Fruit fly (Drosophila melanogaster) whole organism, embryonic: ENCODE measurements around the gene CG32073.

Experiments used
- ATbp ChIP-seq: fragments of 200-800 bp; sonication (Bioruptor generic); optimal IDR thresholded peaks from 2 replicates; lab custom pipeline; 2017; ENCODE audit warnings: missing biosample characterization, mild to moderate bottlenecking, missing genetic modification characterization, missing genetic modification reagents
- Atf-2 ChIP-seq: fragments of 200-800 bp; sonication (Bioruptor generic); optimal IDR thresholded peaks from 2 replicates; lab custom pipeline; 2016; ENCODE audit warnings: missing biosample characterization, missing genetic modification characterization
- Bgb ChIP-seq: fragments of 200-800 bp; sonication (Bioruptor generic); IDR thresholded peaks from 2 replicates; pipeline ENCODE4 v1.3.6; 2022; ENCODE audit warnings: missing biosample characterization, missing genetic modification characterization; ENCODE audit not compliant: partially characterized antibody
- CG11398 ChIP-seq: fragments of 200-800 bp; sonication (Bioruptor generic); optimal IDR thresholded peaks from 2 replicates; lab custom pipeline; 2016; ENCODE audit warnings: missing biosample characterization, missing genetic modification characterization
- CG11504 ChIP-seq: fragments of 200-800 bp; sonication (Bioruptor generic); optimal IDR thresholded peaks from 3 replicates; lab custom pipeline; 2019; ENCODE audit warnings: missing biosample characterization, mild to moderate bottlenecking, missing genetic modification characterization, moderate library complexity
- CG1233 ChIP-seq: fragments of 200-800 bp; sonication (Bioruptor generic); optimal IDR thresholded peaks from 4 replicates; lab custom pipeline; 2018; ENCODE audit warnings: missing biosample characterization, mild to moderate bottlenecking, missing genetic modification characterization
- CG12942 ChIP-seq: fragments of 200-800 bp; sonication (Bioruptor generic); optimal IDR thresholded peaks from 3 replicates; lab custom pipeline; 2016; ENCODE audit warnings: missing biosample characterization, missing genetic modification characterization
- CG14050 ChIP-seq: fragments of 200-800 bp; sonication (Bioruptor generic); IDR thresholded peaks from 3 replicates; pipeline ENCODE4 v1.3.6; 2022; ENCODE audit warnings: missing biosample characterization, missing genetic modification characterization
- CG14667 ChIP-seq: fragments of 200-800 bp; sonication (Bioruptor generic); IDR thresholded peaks from 2 replicates; pipeline ENCODE4 v1.3.6; 2022; ENCODE audit warnings: missing biosample characterization, missing genetic modification characterization
- CG14860 ChIP-seq: fragments of 200-800 bp; sonication (Bioruptor generic); IDR thresholded peaks from 3 replicates; pipeline ENCODE4 v1.3.6; 2022; ENCODE audit warnings: missing biosample characterization, missing genetic modification characterization; ENCODE audit not compliant: partially characterized antibody
- CG17802 ChIP-seq: fragments of 200-800 bp; sonication (Bioruptor generic); optimal IDR thresholded peaks from 2 replicates; lab custom pipeline; 2018; ENCODE audit warnings: missing biosample characterization, mild to moderate bottlenecking, missing genetic modification characterization, moderate library complexity
- CG2116 ChIP-seq: fragments of 200-800 bp; sonication (Bioruptor generic); optimal IDR thresholded peaks from 3 replicates; lab custom pipeline; 2018; ENCODE audit warnings: missing biosample characterization, mild to moderate bottlenecking, missing genetic modification characterization
- CG2202 ChIP-seq: fragments of 200-800 bp; sonication (Bioruptor generic); optimal IDR thresholded peaks from 2 replicates; lab custom pipeline; 2018; ENCODE audit warnings: missing biosample characterization, mild to moderate bottlenecking, missing genetic modification characterization
- CG30431 ChIP-seq: fragments of 200-800 bp; sonication (Bioruptor generic); optimal IDR thresholded peaks from 2 replicates; lab custom pipeline; 2017; ENCODE audit warnings: missing biosample characterization, missing genetic modification characterization
- CG32767 ChIP-seq: fragments of 200-800 bp; sonication (Bioruptor generic); IDR thresholded peaks from 2 replicates; pipeline ENCODE4 v1.3.6; 2022; ENCODE audit warnings: missing biosample characterization, missing genetic modification characterization
- CG32772 ChIP-seq: fragments of 200-800 bp; sonication (Bioruptor generic); IDR thresholded peaks from 2 replicates; pipeline ENCODE4 v1.3.6; 2022; ENCODE audit warnings: missing biosample characterization, missing genetic modification characterization
- CG3847 ChIP-seq: fragments of 200-800 bp; sonication (Bioruptor generic); IDR thresholded peaks from 2 replicates; pipeline ENCODE4 v1.3.6; 2022; ENCODE audit warnings: missing biosample characterization, missing genetic modification characterization
- CG4328 ChIP-seq: fragments of 200-800 bp; sonication (Bioruptor generic); optimal IDR thresholded peaks from 3 replicates; lab custom pipeline; 2017; ENCODE audit warnings: missing biosample characterization, missing genetic modification reagents, missing genetic modification characterization
- CG4730 ChIP-seq: fragments of 200-800 bp; sonication (Bioruptor generic); IDR thresholded peaks from 2 replicates; pipeline ENCODE4 v1.3.6; 2022; ENCODE audit warnings: missing biosample characterization, missing genetic modification characterization
- CG5180 ChIP-seq: fragments of 200-800 bp; sonication (Bioruptor generic); optimal IDR thresholded peaks from 3 replicates; lab custom pipeline; 2017; ENCODE audit warnings: missing biosample characterization, missing genetic modification characterization, mild to moderate bottlenecking, moderate library complexity, missing genetic modification reagents
- CG6654 ChIP-seq: fragments of 200-800 bp; sonication (Bioruptor generic); optimal IDR thresholded peaks from 2 replicates; lab custom pipeline; 2017; ENCODE audit warnings: missing biosample characterization, mild to moderate bottlenecking, missing genetic modification characterization
- CG7928 ChIP-seq: fragments of 200-800 bp; sonication (Bioruptor generic); optimal IDR thresholded peaks from 2 replicates; lab custom pipeline; 2017; ENCODE audit warnings: missing biosample characterization, mild to moderate bottlenecking, missing genetic modification characterization
- CG8089 ChIP-seq: fragments of 200-800 bp; sonication (Bioruptor generic); optimal IDR thresholded peaks from 3 replicates; lab custom pipeline; 2016; ENCODE audit warnings: missing biosample characterization, missing genetic modification characterization
- CG8281 ChIP-seq: fragments of 200-800 bp; sonication (Bioruptor generic); optimal IDR thresholded peaks from 2 replicates; lab custom pipeline; 2018; ENCODE audit warnings: missing biosample characterization, mild to moderate bottlenecking, missing genetic modification characterization, moderate library complexity
- Dp ChIP-seq: fragments of 200-800 bp; sonication (Bioruptor generic); optimal IDR thresholded peaks from 2 replicates; lab custom pipeline; 2018; ENCODE audit warnings: missing biosample characterization, mild to moderate bottlenecking, missing genetic modification characterization, moderate library complexity
- ERR ChIP-seq: fragments of 200-800 bp; sonication (Bioruptor generic); optimal IDR thresholded peaks from 2 replicates; lab custom pipeline; 2016; ENCODE audit warnings: missing biosample characterization, missing genetic modification characterization
- Ets65A ChIP-seq: fragments of 200-800 bp; sonication (Bioruptor generic); peaks from one replicate; lab custom pipeline; 2016; ENCODE audit warnings: missing biosample characterization, missing genetic modification characterization
- H2.0 ChIP-seq: fragments of 200-800 bp; sonication (Bioruptor generic); IDR thresholded peaks from 2 replicates; pipeline ENCODE4 v1.3.6; 2022; ENCODE audit warnings: missing biosample characterization, missing genetic modification characterization
- HmgD ChIP-seq: fragments of 200-800 bp; sonication (Bioruptor generic); optimal IDR thresholded peaks from 3 replicates; lab custom pipeline; 2016; ENCODE audit warnings: missing biosample characterization, missing genetic modification characterization
- NFAT ChIP-seq: fragments of 200-800 bp; sonication (Bioruptor generic); IDR thresholded peaks from 2 replicates; pipeline ENCODE4 v1.3.6; 2022; ENCODE audit warnings: missing biosample characterization, missing genetic modification characterization
- Sin3A ChIP-seq: fragments of >200 bp; optimal IDR thresholded peaks from 2 replicates; lab custom pipeline; 2018
- Six4 ChIP-seq: fragments of 200-800 bp; sonication (Bioruptor generic); optimal IDR thresholded peaks from 2 replicates; lab custom pipeline; 2016; ENCODE audit warnings: missing biosample characterization, missing genetic modification characterization
- Trl ChIP-seq, 3 experiments: fragments of >200 bp in 2 of 3; fragments of 200-800 bp in 1 of 3; sonication (Bioruptor generic) in 1 of 3; optimal IDR thresholded peaks; 2 replicates in 1 of 3; 3 replicates in 2 of 3; lab custom pipeline; 2016 to 2017; ENCODE audit warnings: missing biosample characterization in 1 of 3, missing genetic modification characterization in 1 of 3
- Usf ChIP-seq: fragments of 200-800 bp; sonication (Bioruptor generic); optimal IDR thresholded peaks from 2 replicates; lab custom pipeline; 2017; ENCODE audit warnings: missing genotype, missing biosample characterization, missing genetic modification characterization
- ash1 ChIP-seq: fragments of 200-800 bp; sonication (Bioruptor generic); optimal IDR thresholded peaks from 2 replicates; lab custom pipeline; 2018; ENCODE audit warnings: missing biosample characterization, mild to moderate bottlenecking, missing genetic modification characterization
- ato ChIP-seq: fragments of 200-800 bp; sonication (Bioruptor generic); IDR thresholded peaks from 2 replicates; pipeline ENCODE4 v1.3.6; 2022; ENCODE audit warnings: missing biosample characterization, missing genetic modification characterization; ENCODE audit not compliant: partially characterized antibody
- bowl ChIP-seq: fragments of 200-800 bp; sonication (Bioruptor generic); IDR thresholded peaks from 2 replicates; pipeline ENCODE4 v1.3.6; 2022; ENCODE audit warnings: missing biosample characterization, missing genetic modification characterization
- cas ChIP-seq: fragments of 200-800 bp; sonication (Bioruptor generic); IDR thresholded peaks from 2 replicates; pipeline ENCODE4 v1.3.6; 2022; ENCODE audit warnings: missing biosample characterization, missing genetic modification characterization
- fd96Cb ChIP-seq: fragments of 200-800 bp; sonication (Bioruptor generic); optimal IDR thresholded peaks from 2 replicates; lab custom pipeline; 2018; ENCODE audit warnings: missing biosample characterization, mild to moderate bottlenecking, missing genetic modification characterization, moderate library complexity
- h ChIP-seq: fragments of >200 bp; optimal IDR thresholded peaks from 2 replicates; lab custom pipeline; 2017
- kah ChIP-seq: fragments of 200-800 bp; sonication (Bioruptor generic); optimal IDR thresholded peaks from 2 replicates; lab custom pipeline; 2018; ENCODE audit warnings: missing biosample characterization, mild to moderate bottlenecking, missing genetic modification characterization
- ken ChIP-seq: fragments of 200-800 bp; sonication (Bioruptor generic); IDR thresholded peaks from 3 replicates; pipeline ENCODE4 v1.3.6; 2022; ENCODE audit warnings: missing biosample characterization, missing genetic modification characterization
- pzg ChIP-seq: fragments of 200-800 bp; sonication (Bioruptor generic); optimal IDR thresholded peaks from 3 replicates; lab custom pipeline; 2018; ENCODE audit warnings: missing biosample characterization, mild to moderate bottlenecking, missing genetic modification characterization, moderate library complexity
- sima ChIP-seq: fragments of 200-800 bp; sonication (Bioruptor generic); optimal IDR thresholded peaks from 2 replicates; lab custom pipeline; 2016; ENCODE audit warnings: missing biosample characterization, missing genetic modification characterization
- so ChIP-seq: fragments of 200-800 bp; sonication (Bioruptor generic); IDR thresholded peaks from 3 replicates; pipeline ENCODE4 v1.3.6; 2022; ENCODE audit warnings: missing biosample characterization, missing genetic modification characterization
- tll ChIP-seq, 2 experiments: fragments of 200-800 bp in 1 of 2; fragments of >200 bp in 1 of 2; sonication (Bioruptor generic) in 1 of 2; optimal IDR thresholded peaks; 2 replicates each; lab custom pipeline; 2017 to 2019; ENCODE audit warnings: missing biosample characterization in 2 of 2, missing genetic modification characterization in 2 of 2, mild to moderate bottlenecking in 1 of 2, moderate library complexity in 1 of 2
- trh ChIP-seq: fragments of 200-800 bp; sonication (Bioruptor generic); optimal IDR thresholded peaks from 2 replicates; lab custom pipeline; 2016; ENCODE audit warnings: missing biosample characterization, missing genetic modification characterization
- ttk ChIP-seq: fragments of 200-800 bp; sonication (Bioruptor generic); IDR thresholded peaks from 2 replicates; pipeline ENCODE4 v2.1.2; 2022; ENCODE audit warnings: missing biosample characterization, missing genetic modification characterization
- tx ChIP-seq: fragments of 200-800 bp; sonication (Bioruptor generic); optimal IDR thresholded peaks from 2 replicates; lab custom pipeline; 2016; ENCODE audit warnings: missing biosample characterization, missing genetic modification characterization
- usp ChIP-seq: fragments of >200 bp; optimal IDR thresholded peaks from 2 replicates; lab custom pipeline; 2017; ENCODE audit warnings: missing biosample characterization, missing genetic modification characterization
- vfl ChIP-seq: fragments of 200-800 bp; sonication (Bioruptor generic); optimal IDR thresholded peaks from 2 replicates; lab custom pipeline; 2016; ENCODE audit warnings: missing biosample characterization, missing genetic modification characterization
- yki ChIP-seq: fragments of >200 bp; optimal IDR thresholded peaks from 3 replicates; lab custom pipeline; 2018

The CG32073 gene

dm6 chr3L:11061200-11061599 lies 46.2 kb downstream of the CG32073 start, which contains the start of the genes CG6321 and Blos2 (continued):
- TF ChIP-seq CG32767 (GFP tag; lab: Robert Waterston, UW) (0 out of 2 replicates have a peak, but pooled peaks have one; percentile 21), pzg (peak; percentile 39), CG5180 (GFP tag; lab: Kevin White, UChicago) (peak; percentile 40), ken (GFP tag; lab: Robert Waterston, UW) (peak; percentile 35; the same call in 1 of the 3 replicates), Bgb (GFP tag; lab: Robert Waterston, UW) (no peak), H2.0 (GFP tag; lab: Robert Waterston, UW) (no peak), CG11398 (GFP tag; lab: Kevin White, UChicago) (no peak), Usf (GFP tag; lab: Kevin White, UChicago) (no peak), Atf-2 (GFP tag; lab: Kevin White, UChicago) (peak; percentile 11), Six4 (GFP tag; lab: Kevin White, UChicago) (peak; percentile 29), CG11504 (peak; percentile 86), Trl (optimal IDR thresholded peaks at IDR 0.05; lab: Kevin White, UChicago) (no peak), Trl (GFP tag; optimal IDR thresholded peaks at IDR 0.05; lab: Kevin White, UChicago) (peak; percentile 45), CG4730 (GFP tag; lab: Robert Waterston, UW) (peak; percentile 38; the same call in 1 of the 2 replicates), CG7928 (no peak), CG12942 (GFP tag; lab: Kevin White, UChicago) (no peak), bowl (no peak), CG1233 (GFP tag; lab: Kevin White, UChicago) (peak; percentile 64), trh (no peak), CG2116 (peak; percentile 25), CG3847 (GFP tag; lab: Robert Waterston, UW) (peak; percentile 53; the same call in 1 of the 2 replicates), Ets65A (GFP tag; lab: Kevin White, UChicago) (no peak), CG30431 (no peak), CG14860 (no peak), tx (GFP tag; lab: Kevin White, UChicago) (peak; percentile 3), ato (GFP tag; lab: Robert Waterston, UW) (no peak), h (no peak), CG8281 (tag; lab: Kevin White, UChicago) (peak; percentile 33), ERR (no peak), so (GFP tag; lab: Robert Waterston, UW) (peak; percentile 53; the same call in 1 of the 3 replicates), vfl (GFP tag; lab: Kevin White, UChicago) (peak; percentile 56), CG14050 (GFP tag; lab: Robert Waterston, UW) (peak; percentile 49; the same call in 1 of the 3 replicates), CG17802 (tag; lab: Kevin White, UChicago) (no peak), ATbp (GFP tag; lab: Kevin White, UChicago) (peak; percentile 64), HmgD (GFP tag; lab: Kevin White, UChicago) (no peak), yki (lab: Kevin White, UChicago) (no peak), usp (no peak), CG8089 (GFP tag; lab: Kevin White, UChicago) (no peak), CG6654 (GFP tag; lab: Kevin White, UChicago) (peak; percentile 21), tll (GFP tag; optimal IDR thresholded peaks at IDR 0.05; lab: Kevin White, UChicago) (no peak), Sin3A (no peak), CG32772 (GFP tag; lab: Robert Waterston, UW) (0 out of 2 replicates have a peak, but pooled peaks have one; percentile 5), CG4328 (GFP tag; lab: Kevin White, UChicago) (peak; percentile 57), ash1 (GFP tag; lab: Kevin White, UChicago) (no peak), sima (GFP tag; lab: Kevin White, UChicago) (no peak), ttk (GFP tag; lab: Robert Waterston, UW) (peak; percentile 55), CG2202 (peak; percentile 32), CG14667 (GFP tag; lab: Robert Waterston, UW) (no peak), NFAT (GFP tag; lab: Robert Waterston, UW) (peak; percentile 45; the same call in 1 of the 2 replicates), fd96Cb (peak; percentile 76), cas (GFP tag; lab: Robert Waterston, UW) (no peak), Dp (peak; percentile 50), kah (GFP tag; lab: Kevin White, UChicago) (peak; percentile 33)
